Fruit fly (Drosophila melanogaster): Measurements from ENCODE around the gene cactin.

- TF ChIP-seq psq (optimal IDR thresholded peaks at IDR 0.05): no peak
- no peak for TF ChIP-seq Dll (optimal IDR thresholded peaks at IDR 0.05)
- TF ChIP-seq CG8478 (optimal IDR thresholded peaks at IDR 0.05): no peak
Observed at dm6 chrX:20433345-20434332, 9.8 kb downstream of the cactin start, which contains the start of gene CG1695.

All from whole organism.